Worm (Caenorhabditis elegans) whole organism, L4 larva: Measurements from ENCODE around the gene enu-3.6.

Experiments
- F49E8.2 ChIP-seq: sonication (generic microtip); optimal IDR thresholded peaks from 2 replicates; lab custom pipeline; 2016; ENCODE audit warnings: missing compliant biosample characterization, mild to moderate bottlenecking, missing genetic modification characterization, borderline replicate concordance
- daf-8 ChIP-seq: fragments of 200-800 bp; sonication (Bioruptor generic); IDR thresholded peaks from 2 replicates; pipeline ENCODE4 v1.3.6; 2022; ENCODE audit warnings: missing genetic modification characterization, missing compliant biosample characterization
- dpl-1 ChIP-seq: fragments of 150-350 bp; optimal IDR thresholded peaks from 2 replicates; lab custom pipeline; 2014; ENCODE audit warnings: missing biosample characterization, missing genetic modification reagents, missing genetic modification characterization
- duxl-1 ChIP-seq: sonication (generic microtip); optimal IDR thresholded peaks from 2 replicates; lab custom pipeline; 2016; ENCODE audit warnings: mild to moderate bottlenecking, missing genetic modification characterization, moderate library complexity, missing compliant biosample characterization; ENCODE audit not compliant: poor library complexity
- lir-3 ChIP-seq: sonication (generic microtip); optimal IDR thresholded peaks from 2 replicates; lab custom pipeline; 2016; ENCODE audit warnings: mild to moderate bottlenecking, missing genetic modification characterization, missing compliant biosample characterization
- nhr-25 ChIP-seq: sonication (generic microtip); optimal IDR thresholded peaks from 2 replicates; lab custom pipeline; 2017; ENCODE audit warnings: missing genetic modification characterization, mild to moderate bottlenecking, missing compliant biosample characterization, antibody characterized with exemption, moderate library complexity, borderline replicate concordance; ENCODE audit not compliant: insufficient read depth
- nhr-48 ChIP-seq: sonication (generic microtip); optimal IDR thresholded peaks from 2 replicates; lab custom pipeline; 2016; ENCODE audit warnings: mild to moderate bottlenecking, missing genetic modification characterization, missing compliant biosample characterization

ce11 chrIII:10704499-10704898 lies 45.7 kb upstream of the enu-3.6 start:
- TF ChIP-seq dpl-1 (GFP tag; lab: Kevin White, UChicago) = no peak
- no peak for TF ChIP-seq daf-8 (GFP tag; lab: Robert Waterston, UW)
- no peak for TF ChIP-seq lir-3 (tag; lab: Kevin White, UChicago)
- no peak for TF ChIP-seq nhr-48 (tag; lab: Kevin White, UChicago)
- no peak for TF ChIP-seq duxl-1 (tag; lab: Kevin White, UChicago)
- TF ChIP-seq nhr-25 (tag; lab: Kevin White, UChicago) = no peak
- TF ChIP-seq F49E8.2 (tag; lab: Kevin White, UChicago) = no peak
